Worm (Caenorhabditis elegans): ENCODE results near the gene F38B7.2.

DNA sequence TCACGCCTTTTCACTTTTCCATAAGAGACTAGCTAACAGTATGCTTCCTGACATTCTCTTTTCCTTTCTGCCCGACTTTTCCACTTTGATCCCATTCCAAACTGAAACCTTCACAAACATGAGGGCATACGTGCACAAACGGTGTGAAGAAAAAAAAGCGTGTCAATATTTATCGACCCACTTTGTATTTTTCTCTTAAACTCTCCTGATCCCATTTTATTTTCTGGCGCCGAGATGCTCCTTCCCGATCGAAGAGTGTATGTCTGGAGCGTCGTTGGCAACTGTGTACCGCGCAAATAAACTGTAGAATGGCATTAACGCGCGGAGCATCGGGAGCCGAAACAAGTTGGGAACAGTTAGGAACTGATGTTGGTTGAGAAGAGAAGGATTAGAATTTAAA lies 14.2 kb upstream of the F38B7.2 start:
- TF ChIP-seq lsy-2 (tag; optimal IDR thresholded peaks at IDR 0.05) (peak in 1 of 2 experiments; percentile 21), fkh-10 (GFP tag; optimal IDR thresholded peaks at IDR 0.05) (no peak), nhr-28 (tag; optimal IDR thresholded peaks at IDR 0.05) (no peak), unc-30 (tag; optimal IDR thresholded peaks at IDR 0.05) (no peak), vab-15 (tag; optimal IDR thresholded peaks at IDR 0.05) (no peak), zag-1 (tag; optimal IDR thresholded peaks at IDR 0.05) (no peak), sox-4 (tag; optimal IDR thresholded peaks at IDR 0.05) (no peak), unc-86 (tag; optimal IDR thresholded peaks at IDR 0.05) (no peak), rnt-1 (tag; optimal IDR thresholded peaks at IDR 0.05) (no peak), egl-13 (tag; optimal IDR thresholded peaks at IDR 0.05) (no peak), nhr-237 (tag; optimal IDR thresholded peaks at IDR 0.05) (no peak), aly-2 (tag; optimal IDR thresholded peaks at IDR 0.05) (no peak), nhr-11 (tag; optimal IDR thresholded peaks at IDR 0.05) (no peak)
